Worm (Caenorhabditis elegans): Measurements from ENCODE around the gene Y65A5A.24.

Y65A5A.24 gene

DNA sequence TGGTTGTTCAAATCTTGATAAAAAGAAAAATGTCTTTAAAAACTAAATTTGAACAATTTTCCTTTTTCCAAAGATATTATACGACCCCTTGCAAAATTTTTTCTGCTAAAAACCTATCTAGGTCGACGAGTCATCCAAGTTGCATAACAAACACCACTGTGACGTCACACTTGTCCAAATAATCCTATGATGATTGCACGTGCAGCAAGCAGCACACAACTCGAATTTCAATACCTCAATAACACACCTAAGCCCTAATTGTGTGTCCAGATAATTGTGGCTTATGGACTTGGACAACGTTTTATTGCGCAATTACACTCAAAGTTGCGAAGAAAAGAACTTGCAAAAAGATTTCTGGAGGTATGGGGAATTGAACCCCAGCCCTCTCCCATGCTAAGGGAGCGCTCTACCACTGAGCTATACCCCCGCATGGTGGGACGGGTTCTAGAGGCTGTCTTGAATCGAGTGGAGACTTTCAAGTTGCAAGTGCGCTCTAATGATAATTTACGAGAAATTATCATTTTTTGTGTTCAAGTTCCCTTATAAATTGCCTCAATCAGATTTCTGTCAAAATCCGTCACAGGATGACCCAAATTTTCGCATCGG is 4.8 kb upstream of the Y65A5A.24 start (continued):
- TF ChIP-seq nhr-179 (tag; optimal IDR thresholded peaks at IDR 0.05) (no peak), pha-4 (tag; optimal IDR thresholded peaks at IDR 0.05) (no peak), somi-1 (GFP tag; optimal IDR thresholded peaks at IDR 0.05) (peak; percentile 29), egl-44 (GFP tag; IDR thresholded peaks at IDR 0.05) (0 out of 2 replicates have a peak, but pooled peaks have one; percentile 70), akir-1 (GFP tag; optimal IDR thresholded peaks at IDR 0.05) (peak; percentile 48), D2030.7 (GFP tag; IDR thresholded peaks at IDR 0.05) (peak; percentile 81), zfh-2 (GFP tag; conservative IDR thresholded peaks at IDR 0.05) (peak; percentile 52; the same call in 1 of the 2 replicates), unc-62 (GFP tag; optimal IDR thresholded peaks at IDR 0.05) (no peak), cebp-1 (GFP tag; IDR thresholded peaks at IDR 0.05) (no peak), cebp-1 (tag; optimal IDR thresholded peaks at IDR 0.05) (peak; percentile 70), lsl-1 (GFP tag; optimal IDR thresholded peaks at IDR 0.05) (peak; percentile 50), lsy-27 (tag; optimal IDR thresholded peaks at IDR 0.05; ENCODE audit: borderline replicate concordance, insufficient read depth) (no peak), die-1 (tag; optimal IDR thresholded peaks at IDR 0.05) (peak; percentile 87), hsf-1 (GFP tag; IDR thresholded peaks at IDR 0.05) (peak; percentile 49; the same call in 1 of the 2 replicates), efl-1 (GFP tag; optimal IDR thresholded peaks at IDR 0.05) (peak; percentile 16), sptf-2 (GFP tag; optimal IDR thresholded peaks at IDR 0.05) (peak; percentile 48), bed-2 (GFP tag; IDR thresholded peaks at IDR 0.05) (no peak), nfyb-1 (GFP tag; IDR thresholded peaks at IDR 0.05) (peak; percentile 85), snpc-3.4 (tag; optimal IDR thresholded peaks at IDR 0.05) (peak; percentile 73), unc-130 (GFP tag; optimal IDR thresholded peaks at IDR 0.05) (peak; percentile 9), him-1 (tag; optimal IDR thresholded peaks at IDR 0.05) (peak; percentile 57), sdz-38 (tag; optimal IDR thresholded peaks at IDR 0.05) (no peak), madf-3 (GFP tag; IDR thresholded peaks at IDR 0.05) (no peak), Y53F4B.3 (GFP tag; IDR thresholded peaks at IDR 0.05) (peak; percentile 45; the same call in 1 of the 2 replicates), attf-6 (GFP tag; IDR thresholded peaks at IDR 0.05) (peak; percentile 99), F57A8.1 (GFP tag; optimal IDR thresholded peaks at IDR 0.05) (no peak), bed-1 (GFP tag; IDR thresholded peaks at IDR 0.05) (0 out of 2 replicates have a peak, but pooled peaks have one; percentile 49), lin-35 (GFP tag; optimal IDR thresholded peaks at IDR 0.05) (peak in 1 of 3 experiments; percentile 70), snpc-4 (GFP tag; optimal IDR thresholded peaks at IDR 0.05) (peak; percentile 92), snpc-4 (tag; optimal IDR thresholded peaks at IDR 0.05) (peak; percentile 69 to 98 (median 96)), repo-1 (tag; optimal IDR thresholded peaks at IDR 0.05) (peak; percentile 65), rcor-1 (GFP tag; IDR thresholded peaks at IDR 0.05) (peak; percentile 89), F23B12.7 (tag; optimal IDR thresholded peaks at IDR 0.05; ENCODE audit: insufficient read depth) (peak; percentile 85), ama-1 (optimal IDR thresholded peaks at IDR 0.05) (no peak), ama-1 (GFP tag; optimal IDR thresholded peaks at IDR 0.05) (peak in 1 of 2 experiments; percentile 80), ztf-3 (GFP tag; optimal IDR thresholded peaks at IDR 0.05) (no peak), ceh-79 (tag; optimal IDR thresholded peaks at IDR 0.05) (peak; percentile 24), ztf-22 (GFP tag; optimal IDR thresholded peaks at IDR 0.05) (no peak), C06A6.2 (GFP tag; conservative IDR thresholded peaks at IDR 0.05) (no peak), ceh-100 (GFP tag; IDR thresholded peaks at IDR 0.05) (peak; percentile 66), nfya-2 (GFP tag; IDR thresholded peaks at IDR 0.05) (no peak), Y56A3A.18 (GFP tag; IDR thresholded peaks at IDR 0.05) (peak; percentile 92), madf-8 (GFP tag; conservative IDR thresholded peaks at IDR 0.05) (0 out of 2 replicates have a peak, but pooled peaks have one; percentile 22), mxl-1 (tag; optimal IDR thresholded peaks at IDR 0.05) (peak; percentile 27), ZK185.1 (tag; optimal IDR thresholded peaks at IDR 0.05; ENCODE audit: poor library complexity, severe bottlenecking) (peak; percentile 90)
